Worm (Caenorhabditis elegans) whole organism, early embryonic: Measurements from ENCODE around the gene srx-65.

Experiments
- F13C5.2 ChIP-seq: sonication (generic microtip); optimal IDR thresholded peaks from 2 replicates; lab custom pipeline; 2017; ENCODE audit warnings: mild to moderate bottlenecking, missing genetic modification characterization, inconsistent platforms, missing compliant biosample characterization
- ama-1 ChIP-seq: fragments of 150-350 bp; optimal IDR thresholded peaks from 2 replicates; lab custom pipeline; 2014
- ceh-13 ChIP-seq: fragments of 200-800 bp; sonication (Bioruptor generic); optimal IDR thresholded peaks from 2 replicates; lab custom pipeline; 2018; ENCODE audit warnings: mild to moderate bottlenecking, missing genetic modification characterization, missing compliant biosample characterization
- ceh-36 ChIP-seq: sonication (generic microtip); optimal IDR thresholded peaks from 2 replicates; lab custom pipeline; 2016; ENCODE audit warnings: missing genetic modification characterization, inconsistent platforms, missing compliant biosample characterization
- ets-7 ChIP-seq: sonication (generic microtip); optimal IDR thresholded peaks from 2 replicates; lab custom pipeline; 2016; ENCODE audit warnings: missing genotype, missing genetic modification characterization, missing compliant biosample characterization
- tbx-37 ChIP-seq: fragments of 200-800 bp; sonication (Bioruptor generic); conservative IDR thresholded peaks from 2 replicates; pipeline ENCODE4 v1.3.6; 2022; ENCODE audit warnings: missing genetic modification reagents, missing genetic modification characterization, missing compliant biosample characterization

DNA sequence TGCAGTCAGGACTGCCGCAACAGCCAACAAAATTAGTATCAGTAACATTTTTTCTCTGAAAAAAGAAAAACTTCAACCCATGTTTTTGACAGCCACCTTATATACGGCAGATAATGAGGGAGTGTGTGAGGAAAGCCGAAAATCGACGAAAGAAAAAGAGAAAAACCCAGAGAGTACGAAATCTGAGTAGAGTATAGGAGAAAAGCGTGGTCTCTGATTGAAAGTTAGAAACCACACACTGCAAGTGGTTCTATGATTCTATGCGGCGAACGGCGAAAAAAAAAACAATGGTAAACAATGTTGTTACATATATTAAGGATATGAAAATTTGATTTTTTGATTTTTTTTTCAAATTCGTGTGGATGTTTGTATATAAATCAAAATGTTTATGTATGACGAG lies 46.0 kb downstream of the srx-65 start, which contains the start of gene cyp-34A8:
- TF ChIP-seq tbx-37 (GFP tag; lab: Robert Waterston, UW) (no peak), ama-1 (lab: Kevin White, UChicago) (no peak), ceh-36 (no peak), F13C5.2 (tag; lab: Kevin White, UChicago) (no peak), ceh-13 (GFP tag; lab: Kevin White, UChicago) (no peak), ets-7 (tag; lab: Kevin White, UChicago) (no peak)
